Fruit fly (Drosophila melanogaster): ENCODE data around the gene Eig71Ec.

- TF ChIP-seq toe (GFP tag; optimal IDR thresholded peaks at IDR 0.05), result no peak
- TF ChIP-seq ovo (GFP tag; optimal IDR thresholded peaks at IDR 0.05), result no peak
- no peak for TF ChIP-seq CG7045 (GFP tag; optimal IDR thresholded peaks at IDR 0.05)
- no peak for TF ChIP-seq pad (GFP tag; optimal IDR thresholded peaks at IDR 0.05)
Measured at dm6 chr3L:15670455-15670854, 18.4 kb upstream of the Eig71Ec start.
